Worm (Caenorhabditis elegans): ENCODE results near the gene C35C5.9.

ce11 chrX:11546445-11547275 is 10.3 kb downstream of the C35C5.9 start, which contains the start of gene selt-1.1:
- no peak for TF ChIP-seq ztf-11 (tag; optimal IDR thresholded peaks at IDR 0.05)
- TF ChIP-seq ces-1 (GFP tag; optimal IDR thresholded peaks at IDR 0.05), result no peak
- no peak for TF ChIP-seq snpc-4 (tag; optimal IDR thresholded peaks at IDR 0.05)
- TF ChIP-seq M03D4.4 (tag; optimal IDR thresholded peaks at IDR 0.05), result no peak
- peak; percentile 4 for TF ChIP-seq cnd-1 (tag; optimal IDR thresholded peaks at IDR 0.05)
- no peak for TF ChIP-seq nhr-12 (tag; optimal IDR thresholded peaks at IDR 0.05)
- TF ChIP-seq mep-1 (tag; optimal IDR thresholded peaks at IDR 0.05), result peak; percentile 9
- TF ChIP-seq unc-39 (tag; optimal IDR thresholded peaks at IDR 0.05), result no peak
- peak; percentile 82 for TF ChIP-seq pha-4 (tag; optimal IDR thresholded peaks at IDR 0.05)
- no peak for TF ChIP-seq blmp-1 (tag; optimal IDR thresholded peaks at IDR 0.05)
- TF ChIP-seq lin-13 (tag; optimal IDR thresholded peaks at IDR 0.05), result no peak
- no peak for TF ChIP-seq nhr-28 (tag; optimal IDR thresholded peaks at IDR 0.05)
- TF ChIP-seq sem-2 (GFP tag; optimal IDR thresholded peaks at IDR 0.05), result no peak
- peak; percentile 38 for TF ChIP-seq hlh-1 (tag; optimal IDR thresholded peaks at IDR 0.05)

Measured in whole organism, mixed stage, embryonic.